Fruit fly (Drosophila melanogaster) whole organism, prepupa: ENCODE data around the gene Nph.

ENCODE experiments used
- Blimp-1 ChIP-seq: fragments of 200-800 bp; sonication (Bioruptor generic); optimal IDR thresholded peaks from 3 replicates; lab custom pipeline; 2017; ENCODE audit warnings: missing biosample characterization, missing genetic modification characterization, mild to moderate bottlenecking, moderate library complexity, missing genetic modification reagents
- CG10631 ChIP-seq: fragments of 200-800 bp; sonication (Bioruptor generic); optimal IDR thresholded peaks from 2 replicates; lab custom pipeline; 2016; ENCODE audit warnings: missing biosample characterization, missing genetic modification characterization
- CG10669 ChIP-seq: fragments of 200-800 bp; sonication (Bioruptor generic); optimal IDR thresholded peaks from 3 replicates; lab custom pipeline; 2018; ENCODE audit warnings: missing biosample characterization, mild to moderate bottlenecking, missing genetic modification characterization, moderate library complexity
- CG11294 ChIP-seq: fragments of 200-800 bp; sonication (Bioruptor generic); IDR thresholded peaks from 2 replicates; pipeline ENCODE4 v1.3.6; 2022; ENCODE audit warnings: missing biosample characterization, missing genetic modification characterization
- CG11762 ChIP-seq: fragments of 200-800 bp; sonication (Bioruptor generic); optimal IDR thresholded peaks from 3 replicates; lab custom pipeline; 2016; ENCODE audit warnings: missing biosample characterization, missing genetic modification characterization; ENCODE audit not compliant: insufficient read depth
- CG15336 ChIP-seq: fragments of 200-800 bp; sonication (Bioruptor generic); IDR thresholded peaks from 2 replicates; pipeline ENCODE4 v1.3.6; 2022; ENCODE audit warnings: missing biosample characterization, missing genetic modification characterization
- CG1621 ChIP-seq: fragments of 200-800 bp; sonication (Bioruptor generic); optimal IDR thresholded peaks from 3 replicates; lab custom pipeline; 2018; ENCODE audit warnings: missing biosample characterization, mild to moderate bottlenecking, missing genetic modification characterization
- CG16779 ChIP-seq: fragments of 200-800 bp; sonication (Bioruptor generic); optimal IDR thresholded peaks from 3 replicates; lab custom pipeline; 2017; ENCODE audit warnings: missing biosample characterization, mild to moderate bottlenecking, missing genetic modification characterization
- CG3032 ChIP-seq: fragments of 200-800 bp; optimal IDR thresholded peaks from 2 replicates; lab custom pipeline; 2019; ENCODE audit warnings: missing biosample characterization, mild to moderate bottlenecking, missing genetic modification characterization, moderate library complexity
- CG31627 ChIP-seq: fragments of 200-800 bp; sonication (Bioruptor generic); optimal IDR thresholded peaks from 3 replicates; lab custom pipeline; 2016; ENCODE audit warnings: missing biosample characterization, missing genetic modification characterization
- CG32006 ChIP-seq: fragments of 200-800 bp; sonication (Bioruptor generic); optimal IDR thresholded peaks from 3 replicates; lab custom pipeline; 2017; ENCODE audit warnings: missing biosample characterization, mild to moderate bottlenecking, missing genetic modification characterization
- CG34406 ChIP-seq: fragments of 200-800 bp; sonication (Bioruptor generic); optimal IDR thresholded peaks from 3 replicates; lab custom pipeline; 2016; ENCODE audit warnings: missing biosample characterization, missing genetic modification characterization
- CG4318 ChIP-seq: fragments of 200-800 bp; sonication (Bioruptor generic); optimal IDR thresholded peaks from 3 replicates; lab custom pipeline; 2017; ENCODE audit warnings: missing biosample characterization, mild to moderate bottlenecking, missing genetic modification characterization
- CG6163 ChIP-seq: fragments of 200-800 bp; sonication (Bioruptor generic); IDR thresholded peaks from 3 replicates; pipeline ENCODE4 v1.3.6; 2022; ENCODE audit warnings: missing biosample characterization, missing genetic modification characterization
- CG6276 ChIP-seq: fragments of 200-800 bp; sonication (Bioruptor generic); optimal IDR thresholded peaks from 2 replicates; lab custom pipeline; 2017; ENCODE audit warnings: missing biosample characterization, mild to moderate bottlenecking, missing genetic modification characterization
- CG6854 ChIP-seq: fragments of 200-800 bp; sonication (Bioruptor generic); optimal IDR thresholded peaks from 2 replicates; lab custom pipeline; 2017; ENCODE audit warnings: missing biosample characterization, mild to moderate bottlenecking, missing genetic modification characterization
- CG7368 ChIP-seq: fragments of 200-800 bp; sonication (Bioruptor generic); optimal IDR thresholded peaks from 3 replicates; lab custom pipeline; 2016; ENCODE audit warnings: missing biosample characterization, missing genetic modification characterization
- CG8119 ChIP-seq: fragments of 200-800 bp; sonication (Bioruptor generic); IDR thresholded peaks from 3 replicates; pipeline ENCODE4 v1.3.6; 2022; ENCODE audit warnings: missing biosample characterization, missing genetic modification characterization
- CG8319 ChIP-seq: fragments of 200-800 bp; sonication (Bioruptor generic); optimal IDR thresholded peaks from 3 replicates; lab custom pipeline; 2016; ENCODE audit warnings: missing biosample characterization, missing genetic modification characterization
- CG8632 ChIP-seq: fragments of 200-800 bp; sonication (Bioruptor generic); optimal IDR thresholded peaks from 3 replicates; lab custom pipeline; 2016; ENCODE audit warnings: missing biosample characterization, missing genetic modification characterization
- CG9139 ChIP-seq: fragments of 200-800 bp; sonication (Bioruptor generic); optimal IDR thresholded peaks from 3 replicates; lab custom pipeline; 2017; ENCODE audit warnings: missing biosample characterization, mild to moderate bottlenecking, missing genetic modification characterization
- Eip75B ChIP-seq: fragments of 200-800 bp; sonication (Bioruptor generic); optimal IDR thresholded peaks from 3 replicates; lab custom pipeline; 2016; ENCODE audit warnings: missing biosample characterization, missing genetic modification characterization
- Eip78C ChIP-seq: fragments of 200-800 bp; sonication (Bioruptor generic); peaks from one replicate; lab custom pipeline; 2016; ENCODE audit warnings: missing biosample characterization, missing genetic modification characterization
- Eip93F ChIP-seq: fragments of 200-800 bp; sonication (Bioruptor generic); optimal IDR thresholded peaks from 2 replicates; lab custom pipeline; 2016; ENCODE audit warnings: missing biosample characterization, mild to moderate bottlenecking, missing genetic modification characterization
- Ets96B ChIP-seq: fragments of 200-800 bp; optimal IDR thresholded peaks from 2 replicates; lab custom pipeline; 2019; ENCODE audit warnings: missing biosample characterization, mild to moderate bottlenecking, missing genetic modification characterization, moderate library complexity
- Hr4 ChIP-seq: fragments of 200-800 bp; sonication (Bioruptor generic); optimal IDR thresholded peaks from 3 replicates; lab custom pipeline; 2016; ENCODE audit warnings: missing biosample characterization, missing genetic modification characterization
- Lpt ChIP-seq: fragments of 200-800 bp; sonication (Bioruptor generic); optimal IDR thresholded peaks from 3 replicates; lab custom pipeline; 2016; ENCODE audit warnings: missing biosample characterization, missing genetic modification characterization
- Met ChIP-seq: fragments of 200-800 bp; sonication (Bioruptor generic); optimal IDR thresholded peaks from 3 replicates; lab custom pipeline; 2016; ENCODE audit warnings: missing biosample characterization, missing genetic modification characterization
- OdsH ChIP-seq: fragments of 200-800 bp; sonication (Bioruptor generic); optimal IDR thresholded peaks from 3 replicates; lab custom pipeline; 2016; ENCODE audit warnings: missing biosample characterization, missing genetic modification characterization
- Sox102F ChIP-seq: fragments of 200-800 bp; sonication (Bioruptor generic); optimal IDR thresholded peaks from 2 replicates; lab custom pipeline; 2016; ENCODE audit warnings: missing biosample characterization, mild to moderate bottlenecking, missing genetic modification characterization
- Sox14 ChIP-seq: fragments of 200-800 bp; sonication (Bioruptor generic); optimal IDR thresholded peaks from 3 replicates; lab custom pipeline; 2016; ENCODE audit warnings: missing biosample characterization, missing genetic modification characterization
- dsx ChIP-seq: fragments of 200-800 bp; optimal IDR thresholded peaks from 3 replicates; lab custom pipeline; 2019; ENCODE audit warnings: missing biosample characterization, mild to moderate bottlenecking, missing genetic modification characterization, moderate library complexity; ENCODE audit not compliant: poor library complexity, severe bottlenecking
- eg ChIP-seq: fragments of 200-800 bp; sonication (Bioruptor generic); IDR thresholded peaks from 3 replicates; pipeline ENCODE4 v1.3.6; 2022; ENCODE audit warnings: missing biosample characterization, missing genetic modification characterization
- fd85E ChIP-seq: fragments of 200-800 bp; sonication (Bioruptor generic); optimal IDR thresholded peaks from 3 replicates; lab custom pipeline; 2016; ENCODE audit warnings: missing biosample characterization, missing genetic modification characterization
- fkh ChIP-seq: fragments of 200-800 bp; sonication (Bioruptor generic); optimal IDR thresholded peaks from 3 replicates; lab custom pipeline; 2017; ENCODE audit warnings: missing biosample characterization, mild to moderate bottlenecking, missing genetic modification characterization, moderate library complexity
- salr ChIP-seq, 2 experiments: fragments of 200-800 bp; sonication (Bioruptor generic); optimal IDR thresholded peaks; 3 replicates each; lab custom pipeline; 2016 to 2018; ENCODE audit warnings: missing biosample characterization in 2 of 2, missing genetic modification characterization in 2 of 2, mild to moderate bottlenecking in 1 of 2
- ss ChIP-seq, 2 experiments: fragments of 200-800 bp; sonication (Bioruptor generic); optimal IDR thresholded peaks; 2 replicates in 1 of 2; 3 replicates in 1 of 2; lab custom pipeline; 2017 to 2018; ENCODE audit warnings: mild to moderate bottlenecking in 2 of 2, missing biosample characterization in 2 of 2, missing genetic modification characterization in 2 of 2, moderate library complexity in 1 of 2
- topi ChIP-seq: fragments of 200-800 bp; sonication (Bioruptor generic); optimal IDR thresholded peaks from 3 replicates; lab custom pipeline; 2016; ENCODE audit warnings: missing biosample characterization, missing genetic modification characterization

Gene Nph

dm6 chr3R:29997607-29998236 lies 6.9 kb downstream of the Nph start, which contains the start of the genes CG15525 and CG11504 (continued):
- TF ChIP-seq Met: no peak
- peak; percentile 20 for TF ChIP-seq CG3032 (tag; lab: Kevin White, UChicago)
- no peak for TF ChIP-seq Eip75B (GFP tag; lab: Kevin White, UChicago)
- no peak for TF ChIP-seq CG7368 (GFP tag; lab: Kevin White, UChicago)
- TF ChIP-seq CG6163 (GFP tag; lab: Robert Waterston, UW): no peak
- peak; percentile 50 for TF ChIP-seq CG31627
- TF ChIP-seq ss (GFP tag; optimal IDR thresholded peaks at IDR 0.05; lab: Kevin White, UChicago): no peak
- TF ChIP-seq CG34406 (GFP tag; lab: Kevin White, UChicago): no peak
- TF ChIP-seq fd85E (GFP tag; lab: Kevin White, UChicago): no peak
- TF ChIP-seq topi: no peak
- TF ChIP-seq CG6276 (GFP tag; lab: Kevin White, UChicago): no peak
- no peak for TF ChIP-seq CG8632 (GFP tag; lab: Kevin White, UChicago)
- TF ChIP-seq eg (GFP tag; lab: Robert Waterston, UW): no peak
- TF ChIP-seq CG10669 (GFP tag; lab: Kevin White, UChicago): no peak
- no peak for TF ChIP-seq CG9139 (GFP tag; lab: Kevin White, UChicago)
- no peak for TF ChIP-seq Blimp-1 (GFP tag; lab: Kevin White, UChicago)
- no peak for TF ChIP-seq dsx (GFP tag; lab: Kevin White, UChicago)
- no peak for TF ChIP-seq salr (GFP tag; optimal IDR thresholded peaks at IDR 0.05; lab: Kevin White, UChicago)
- TF ChIP-seq Eip93F (GFP tag; lab: Kevin White, UChicago): no peak
- peak; percentile 79 for TF ChIP-seq Eip78C (GFP tag; lab: Kevin White, UChicago)
- TF ChIP-seq Sox102F (GFP tag; lab: Kevin White, UChicago): no peak
- peak; percentile 33 for TF ChIP-seq Ets96B
- no peak for TF ChIP-seq CG8319 (GFP tag; lab: Kevin White, UChicago)
- TF ChIP-seq CG6854 (GFP tag; lab: Kevin White, UChicago): no peak
- TF ChIP-seq CG11294 (GFP tag; lab: Robert Waterston, UW): no peak; the same call in 1 of the 2 replicates
- no peak for TF ChIP-seq CG16779 (tag; lab: Kevin White, UChicago)
- TF ChIP-seq Hr4: no peak
- TF ChIP-seq CG32006 (GFP tag; lab: Kevin White, UChicago): no peak
- TF ChIP-seq CG8119 (GFP tag; lab: Robert Waterston, UW): no peak
- no peak for TF ChIP-seq CG11762 (GFP tag; lab: Kevin White, UChicago)
- no peak for TF ChIP-seq OdsH (GFP tag; lab: Kevin White, UChicago)
- TF ChIP-seq CG15336 (GFP tag; lab: Robert Waterston, UW): no peak
- no peak for TF ChIP-seq Lpt (GFP tag; lab: Kevin White, UChicago)
- no peak for TF ChIP-seq CG4318

- TF ChIP-seq dsx (GFP tag; lab: Kevin White, UChicago) (no peak), CG10631 (GFP tag; lab: Kevin White, UChicago) (no peak), Lpt (GFP tag; lab: Kevin White, UChicago) (no peak), Sox14 (GFP tag; lab: Kevin White, UChicago) (peak; percentile 43), fkh (peak; percentile 70), CG1621 (peak; percentile 16), CG6163 (GFP tag; lab: Robert Waterston, UW) (0 out of 3 replicates have a peak, but pooled peaks have one; percentile 22)
Measured at dm6 chr3R:29995035-29995434, 9.6 kb downstream of the Nph start, which contains the start of the genes CG7903 and Sas-6. TSS of gene CG7903 (minus strand) at chr3R:29995231. TSS of gene Sas-6 (plus strand) at chr3R:29995357.
